Worm (Caenorhabditis elegans) whole organism, L4 larva: ENCODE results near the gene F59B1.2.
A peak's percentile ranks its signal among the peaks of the same experiment; 100 is the strongest.

ENCODE experiments used
- F44E2.7 ChIP-seq: fragments of 200-800 bp; sonication (Bioruptor generic); IDR thresholded peaks from 2 replicates; pipeline ENCODE4 v2.1.2; 2022; ENCODE audit warnings: missing genetic modification characterization, missing compliant biosample characterization
- F49E8.2 ChIP-seq: sonication (generic microtip); optimal IDR thresholded peaks from 2 replicates; lab custom pipeline; 2016; ENCODE audit warnings: missing compliant biosample characterization, mild to moderate bottlenecking, missing genetic modification characterization, borderline replicate concordance
- T26A8.4 ChIP-seq: fragments of 200-800 bp; sonication (Bioruptor generic); IDR thresholded peaks from 2 replicates; pipeline ENCODE4 v1.3.6; 2022; ENCODE audit warnings: missing genetic modification characterization, missing compliant biosample characterization
- ZK546.5 ChIP-seq, 2 experiments: sonication (generic microtip); optimal IDR thresholded peaks; 2 replicates each; lab custom pipeline; 2017; ENCODE audit warnings: missing biosample characterization in 2 of 2, missing genetic modification characterization in 2 of 2
- aha-1 ChIP-seq: fragments of 150-350 bp; peaks from one replicate; lab custom pipeline; 2014; ENCODE audit warnings: missing biosample characterization, missing genetic modification characterization
- ama-1 ChIP-seq: fragments of 150-350 bp; optimal IDR thresholded peaks from 2 replicates; lab custom pipeline; 2014; ENCODE audit warnings: inconsistent platforms, mixed read lengths
- ceh-20 ChIP-seq: fragments of 200-800 bp; sonication (Bioruptor generic); IDR thresholded peaks from 2 replicates; pipeline ENCODE4 v1.3.6; 2022; ENCODE audit warnings: missing genetic modification reagents, missing genetic modification characterization, missing compliant biosample characterization
- ceh-44 ChIP-seq: fragments of 200-800 bp; sonication (Bioruptor generic); IDR thresholded peaks from 2 replicates; pipeline ENCODE4 v1.3.6; 2022; ENCODE audit warnings: missing genetic modification reagents, missing genetic modification characterization, missing compliant biosample characterization
- daf-16 ChIP-seq, 3 experiments: sonication (generic microtip); optimal IDR thresholded peaks; 2 replicates each; lab custom pipeline; 2016 to 2017; ENCODE audit warnings: missing genetic modification characterization in 3 of 3, missing genetic modification reagents in 3 of 3, mild to moderate bottlenecking in 2 of 3, missing compliant biosample characterization in 2 of 3, missing biosample characterization in 1 of 3, moderate library complexity in 1 of 3
- dmd-8 ChIP-seq: fragments of 200-800 bp; sonication (Bioruptor generic); IDR thresholded peaks from 2 replicates; pipeline ENCODE4 v1.3.6; 2022; ENCODE audit warnings: missing genetic modification characterization, missing compliant biosample characterization
- dmd-9 ChIP-seq: fragments of 200-800 bp; sonication (Bioruptor generic); IDR thresholded peaks from 2 replicates; pipeline ENCODE4 v1.3.6; 2022; ENCODE audit warnings: missing genetic modification reagents, missing genetic modification characterization, missing compliant biosample characterization
- dve-1 ChIP-seq: sonication (generic microtip); optimal IDR thresholded peaks from 2 replicates; lab custom pipeline; 2017; ENCODE audit warnings: antibody characterized with exemption, mild to moderate bottlenecking, missing genetic modification characterization, missing compliant biosample characterization; ENCODE audit not compliant: insufficient read depth
- egl-27 ChIP-seq: sonication (generic microtip); optimal IDR thresholded peaks from 3 replicates; lab custom pipeline; 2017; ENCODE audit warnings: missing biosample characterization, missing genetic modification reagents, missing genetic modification characterization
- egl-43 ChIP-seq: fragments of 200-800 bp; sonication (Bioruptor generic); IDR thresholded peaks from 2 replicates; pipeline ENCODE4 v1.3.6; 2022; ENCODE audit warnings: missing genetic modification reagents, missing genetic modification characterization, missing compliant biosample characterization
- fkh-10 ChIP-seq: fragments of 150-350 bp; optimal IDR thresholded peaks from 2 replicates; lab custom pipeline; 2014; ENCODE audit warnings: missing biosample characterization, missing genetic modification reagents, missing genetic modification characterization
- hlh-11 ChIP-seq: fragments of 200-800 bp; sonication (Bioruptor generic); optimal IDR thresholded peaks from 2 replicates; lab custom pipeline; 2018; ENCODE audit warnings: mild to moderate bottlenecking, missing genetic modification characterization, missing compliant biosample characterization
- hlh-30 ChIP-seq: sonication (generic microtip); optimal IDR thresholded peaks from 2 replicates; lab custom pipeline; 2017; ENCODE audit warnings: antibody characterized with exemption, mild to moderate bottlenecking, missing genetic modification characterization, missing compliant biosample characterization; ENCODE audit not compliant: insufficient read depth
- lin-1 ChIP-seq: fragments of 200-800 bp; sonication (Bioruptor generic); IDR thresholded peaks from 2 replicates; pipeline ENCODE4 v1.3.6; 2022; ENCODE audit warnings: missing genetic modification reagents, missing genetic modification characterization, missing compliant biosample characterization
- lin-13 ChIP-seq: fragments of 150-350 bp; optimal IDR thresholded peaks from 2 replicates; lab custom pipeline; 2014; ENCODE audit warnings: missing biosample characterization, missing genetic modification reagents, missing genetic modification characterization
- lin-29 ChIP-seq: fragments of 200-800 bp; sonication (Bioruptor generic); IDR thresholded peaks from 2 replicates; pipeline ENCODE4 v1.3.6; 2022; ENCODE audit warnings: missing genetic modification reagents, missing genetic modification characterization, missing compliant biosample characterization
- madf-9 ChIP-seq: fragments of 200-800 bp; sonication (Bioruptor generic); conservative IDR thresholded peaks from 2 replicates; pipeline ENCODE4 v1.3.6; 2022; ENCODE audit warnings: missing genetic modification reagents, missing genetic modification characterization, missing compliant biosample characterization
- mep-1 ChIP-seq: fragments of 150-350 bp; sonication (generic microtip); optimal IDR thresholded peaks from 3 replicates; lab custom pipeline; 2014; ENCODE audit warnings: missing biosample characterization, missing genetic modification characterization
- mes-2 ChIP-seq: sonication (generic microtip); optimal IDR thresholded peaks from 2 replicates; lab custom pipeline; 2016; ENCODE audit warnings: missing genotype, mild to moderate bottlenecking, missing genetic modification characterization, missing compliant biosample characterization; ENCODE audit not compliant: poor library complexity, severe bottlenecking
- mxl-2 ChIP-seq: fragments of 200-800 bp; sonication (Bioruptor generic); conservative IDR thresholded peaks from 2 replicates; pipeline ENCODE4 v1.3.6; 2022; ENCODE audit warnings: missing genetic modification reagents, missing genetic modification characterization, missing compliant biosample characterization
- nhr-10 ChIP-seq: fragments of 150-350 bp; optimal IDR thresholded peaks from 2 replicates; lab custom pipeline; 2014; ENCODE audit warnings: missing biosample characterization, missing genetic modification characterization
- nhr-11 ChIP-seq: fragments of 150-350 bp; optimal IDR thresholded peaks from 2 replicates; lab custom pipeline; 2014; ENCODE audit warnings: missing biosample characterization, missing genetic modification characterization
- nhr-111 ChIP-seq: fragments of 200-800 bp; sonication (Bioruptor generic); optimal IDR thresholded peaks from 2 replicates; lab custom pipeline; 2018; ENCODE audit warnings: mild to moderate bottlenecking, missing genetic modification characterization, missing compliant biosample characterization
- nhr-237 ChIP-seq: sonication (generic microtip); optimal IDR thresholded peaks from 2 replicates; lab custom pipeline; 2017; ENCODE audit warnings: missing biosample characterization, missing genetic modification characterization
- nhr-76 ChIP-seq: fragments of 150-350 bp; optimal IDR thresholded peaks from 2 replicates; lab custom pipeline; 2014; ENCODE audit warnings: missing biosample characterization, missing genetic modification characterization
- nhr-77 ChIP-seq: fragments of 150-350 bp; optimal IDR thresholded peaks from 2 replicates; lab custom pipeline; 2014; ENCODE audit warnings: missing biosample characterization, missing genetic modification characterization
- php-3 ChIP-seq: fragments of 200-800 bp; sonication (Bioruptor generic); IDR thresholded peaks from 2 replicates; pipeline ENCODE4 v1.3.6; 2022; ENCODE audit warnings: missing genetic modification reagents, missing genetic modification characterization, missing compliant biosample characterization
- saeg-2 ChIP-seq: fragments of 200-800 bp; sonication (Bioruptor generic); IDR thresholded peaks from 2 replicates; pipeline ENCODE4 v1.3.6; 2022; ENCODE audit warnings: missing genetic modification reagents, missing genetic modification characterization, missing compliant biosample characterization
- set-16 ChIP-seq: fragments of 200-800 bp; sonication (Bioruptor generic); IDR thresholded peaks from 2 replicates; pipeline ENCODE4 v1.3.6; 2022; ENCODE audit warnings: missing genetic modification reagents, missing genetic modification characterization, missing compliant biosample characterization
- snpc-4 ChIP-seq: fragments of 150-350 bp; optimal IDR thresholded peaks from 2 replicates; lab custom pipeline; 2014; ENCODE audit warnings: missing biosample characterization, missing genetic modification characterization
- spr-3 ChIP-seq: fragments of 200-800 bp; sonication (Bioruptor generic); optimal IDR thresholded peaks from 2 replicates; lab custom pipeline; 2018; ENCODE audit warnings: mild to moderate bottlenecking, missing genetic modification characterization, missing compliant biosample characterization
- tag-97 ChIP-seq: fragments of 200-800 bp; sonication (Bioruptor generic); IDR thresholded peaks from 2 replicates; pipeline ENCODE4 v1.3.6; 2022; ENCODE audit warnings: missing genetic modification characterization, missing compliant biosample characterization
- unc-130 ChIP-seq: sonication (generic microtip); optimal IDR thresholded peaks from 2 replicates; lab custom pipeline; 2016; ENCODE audit warnings: missing genetic modification reagents, missing genetic modification characterization, missing compliant biosample characterization
- unc-62 ChIP-seq, 3 experiments: fragments of 150-350 bp in 1 of 3; sonication (generic microtip); optimal IDR thresholded peaks in 2 of 3; peaks in 1 of 3; 1 replicate in 1 of 3; 2 replicates in 2 of 3; lab custom pipeline; 2014 to 2017; ENCODE audit warnings: missing biosample characterization in 3 of 3, missing genetic modification characterization in 3 of 3, missing genetic modification reagents in 3 of 3, missing genotype in 1 of 3
- zag-1 ChIP-seq: fragments of 150-350 bp; optimal IDR thresholded peaks from 2 replicates; lab custom pipeline; 2014; ENCODE audit warnings: missing biosample characterization, missing genetic modification characterization
- zfp-3 ChIP-seq: fragments of 200-800 bp; sonication (Bioruptor generic); conservative IDR thresholded peaks from 2 replicates; pipeline ENCODE4 v1.3.6; 2022; ENCODE audit warnings: missing genetic modification reagents, missing genetic modification characterization, missing compliant biosample characterization
- ztf-11 ChIP-seq: fragments of 150-350 bp; optimal IDR thresholded peaks from 2 replicates; lab custom pipeline; 2014; ENCODE audit warnings: missing biosample characterization, missing genetic modification characterization

Gene F59B1.2

ce11 chrV:3659472-3659871 lies 26.3 kb downstream of the F59B1.2 start, which contains the start of gene acr-23:
acr-23 (minus strand) TSS chrV:3659572.
- no peak for TF ChIP-seq ceh-44 (GFP tag; lab: Robert Waterston, UW)
- no peak for TF ChIP-seq mxl-2
- TF ChIP-seq unc-62 (GFP tag; optimal IDR thresholded peaks at IDR 0.05 in 1 of 2; lab: Kevin White, UChicago), result peak in 1 of 2 experiments; percentile 72
- no peak for TF ChIP-seq unc-62 (tag; optimal IDR thresholded peaks at IDR 0.05; lab: Kevin White, UChicago)
- no peak for TF ChIP-seq T26A8.4 (GFP tag; lab: Robert Waterston, UW)
- no peak for TF ChIP-seq ceh-20 (GFP tag; lab: Robert Waterston, UW)

- TF ChIP-seq spr-3 (GFP tag; lab: Kevin White, UChicago), result no peak
- no peak for TF ChIP-seq set-16 (GFP tag; lab: Robert Waterston, UW)
- TF ChIP-seq nhr-10 (tag; lab: Kevin White, UChicago), result no peak
- no peak for TF ChIP-seq aha-1 (tag; lab: Kevin White, UChicago)
- no peak for TF ChIP-seq F44E2.7
- TF ChIP-seq egl-43 (GFP tag; lab: Robert Waterston, UW), result no peak
- TF ChIP-seq php-3 (GFP tag; lab: Robert Waterston, UW), result no peak
- TF ChIP-seq lin-1 (GFP tag; lab: Robert Waterston, UW), result no peak
- TF ChIP-seq, all 104 proteins: peak for 0
These were observed 33.7 kb downstream of the F59B1.2 start, which contains the start of gene str-113 for ce11 chrV:3666887-3667286. str-113 (minus strand) TSS chrV:3666987.

- TF ChIP-seq daf-16 (GFP tag; optimal IDR thresholded peaks at IDR 0.05; lab: Kevin White, UChicago) (no peak), daf-16 (tag; optimal IDR thresholded peaks at IDR 0.05; lab: Kevin White, UChicago) (peak; percentile 42), nhr-76 (no peak)
These were observed 35.3 kb downstream of the F59B1.2 start, which contains the start of gene Y39H10B.2 for ce11 chrV:3668464-3668863. Y39H10B.2 (plus strand) TSS chrV:3668764.

ce11 chrV:3670499-3670898 lies 37.4 kb downstream of the F59B1.2 start, which contains the start of gene Y39H10B.3:
Y39H10B.3 (plus strand) TSS chrV:3670799.
- TF ChIP-seq unc-62 (GFP tag; optimal IDR thresholded peaks at IDR 0.05 in 1 of 2; lab: Kevin White, UChicago) (no peak), unc-62 (tag; optimal IDR thresholded peaks at IDR 0.05; lab: Kevin White, UChicago) (no peak), egl-27 (tag; lab: Kevin White, UChicago) (no peak), F49E8.2 (no peak), lin-13 (GFP tag; lab: Kevin White, UChicago) (no peak), T26A8.4 (GFP tag; lab: Robert Waterston, UW) (no peak), madf-9 (GFP tag; lab: Robert Waterston, UW) (no peak), lin-29 (GFP tag; lab: Robert Waterston, UW) (no peak), dmd-8 (no peak), tag-97 (GFP tag; lab: Robert Waterston, UW) (no peak), snpc-4 (tag; lab: Kevin White, UChicago) (no peak), set-16 (GFP tag; lab: Robert Waterston, UW) (no peak), ztf-11 (tag; lab: Kevin White, UChicago) (no peak), dmd-9 (GFP tag; lab: Robert Waterston, UW) (no peak), saeg-2 (GFP tag; lab: Robert Waterston, UW) (no peak), ZK546.5 (tag; optimal IDR thresholded peaks at IDR 0.05; lab: Kevin White, UChicago) (no peak), nhr-237 (no peak), mep-1 (tag; lab: Kevin White, UChicago) (no peak)

- TF ChIP-seq unc-130 (GFP tag; lab: Kevin White, UChicago) (no peak), daf-16 (GFP tag; optimal IDR thresholded peaks at IDR 0.05; lab: Kevin White, UChicago) (no peak), daf-16 (tag; optimal IDR thresholded peaks at IDR 0.05; lab: Kevin White, UChicago) (peak; percentile 56), aha-1 (tag; lab: Kevin White, UChicago) (peak; percentile 27)
These were observed 39.9 kb downstream of the F59B1.2 start, which contains the start of gene pals-33 for ce11 chrV:3673080-3673479. pals-33 (plus strand) TSS chrV:3673380.

- TF ChIP-seq nhr-11 (tag; lab: Kevin White, UChicago), result peak; percentile 16
- TF ChIP-seq nhr-111 (GFP tag; lab: Kevin White, UChicago), result no peak
- TF ChIP-seq zfp-3 (GFP tag; lab: Robert Waterston, UW), result no peak
- TF ChIP-seq nhr-77 (tag; lab: Kevin White, UChicago), result no peak
- no peak for TF ChIP-seq fkh-10 (GFP tag; lab: Kevin White, UChicago)
- no peak for TF ChIP-seq mes-2 (tag; lab: Kevin White, UChicago)
- peak; percentile 45 for TF ChIP-seq hlh-30 (tag; lab: Kevin White, UChicago)
- no peak for TF ChIP-seq dve-1 (tag; lab: Kevin White, UChicago)
- no peak for TF ChIP-seq zag-1 (tag; lab: Kevin White, UChicago)
- no peak for TF ChIP-seq ama-1 (lab: Kevin White, UChicago)
- peak; percentile 41 for TF ChIP-seq hlh-11 (tag; lab: Kevin White, UChicago)
- no peak for TF ChIP-seq lin-13 (GFP tag; lab: Kevin White, UChicago)
These were observed 44.1 kb downstream of the F59B1.2 start for ce11 chrV:3677212-3677611.
